Worm (Caenorhabditis elegans) whole organism, L4 larva: ENCODE data around the gene T25C12.3.
A peak's percentile ranks its signal among the peaks of the same experiment; 100 is the strongest.

Experiments
- F10B5.3 ChIP-seq: sonication (generic microtip); optimal IDR thresholded peaks from 2 replicates; lab custom pipeline; 2016; ENCODE audit warnings: mild to moderate bottlenecking, missing genetic modification characterization, missing compliant biosample characterization
- F37D6.2 ChIP-seq: sonication (generic microtip); optimal IDR thresholded peaks from 2 replicates; lab custom pipeline; 2016; ENCODE audit warnings: mild to moderate bottlenecking, missing genetic modification characterization, missing compliant biosample characterization
- F44E2.7 ChIP-seq: fragments of 200-800 bp; sonication (Bioruptor generic); IDR thresholded peaks from 2 replicates; pipeline ENCODE4 v2.1.2; 2022; ENCODE audit warnings: missing genetic modification characterization, missing compliant biosample characterization
- R02D3.7 ChIP-seq: fragments of 150-350 bp; sonication (generic microtip); optimal IDR thresholded peaks from 3 replicates; lab custom pipeline; 2014; ENCODE audit warnings: missing biosample characterization, missing genetic modification characterization
- T26A8.4 ChIP-seq: fragments of 200-800 bp; sonication (Bioruptor generic); IDR thresholded peaks from 2 replicates; pipeline ENCODE4 v1.3.6; 2022; ENCODE audit warnings: missing genetic modification characterization, missing compliant biosample characterization
- Y105C5A.15 ChIP-seq: fragments of 200-800 bp; sonication (Bioruptor generic); IDR thresholded peaks from 2 replicates; pipeline ENCODE4 v1.3.6; 2022; ENCODE audit warnings: missing genetic modification characterization, missing compliant biosample characterization
- ZK337.2 ChIP-seq: fragments of 200-800 bp; sonication (Bioruptor generic); IDR thresholded peaks from 2 replicates; pipeline ENCODE4 v1.3.6; 2022; ENCODE audit warnings: missing genetic modification reagents, missing genetic modification characterization, missing compliant biosample characterization
- aha-1 ChIP-seq: fragments of 150-350 bp; peaks from one replicate; lab custom pipeline; 2014; ENCODE audit warnings: missing biosample characterization, missing genetic modification characterization
- aly-2 ChIP-seq: sonication (generic microtip); optimal IDR thresholded peaks from 2 replicates; lab custom pipeline; 2018; ENCODE audit warnings: missing biosample characterization, missing genetic modification characterization
- ceh-20 ChIP-seq: fragments of 200-800 bp; sonication (Bioruptor generic); IDR thresholded peaks from 2 replicates; pipeline ENCODE4 v1.3.6; 2022; ENCODE audit warnings: missing genetic modification reagents, missing genetic modification characterization, missing compliant biosample characterization
- ceh-28 ChIP-seq: fragments of 150-350 bp; optimal IDR thresholded peaks from 2 replicates; lab custom pipeline; 2014; ENCODE audit warnings: missing biosample characterization, missing genetic modification reagents, missing genetic modification characterization
- ceh-44 ChIP-seq: fragments of 200-800 bp; sonication (Bioruptor generic); IDR thresholded peaks from 2 replicates; pipeline ENCODE4 v1.3.6; 2022; ENCODE audit warnings: missing genetic modification reagents, missing genetic modification characterization, missing compliant biosample characterization
- ceh-82 ChIP-seq: sonication (generic microtip); optimal IDR thresholded peaks from 2 replicates; lab custom pipeline; 2017; ENCODE audit warnings: missing biosample characterization, missing genetic modification characterization
- dmd-6 ChIP-seq: fragments of 200-800 bp; sonication (Bioruptor generic); IDR thresholded peaks from 2 replicates; pipeline ENCODE4 v1.3.6; 2022; ENCODE audit warnings: missing genetic modification reagents, missing genetic modification characterization, missing compliant biosample characterization
- dmd-8 ChIP-seq: fragments of 200-800 bp; sonication (Bioruptor generic); IDR thresholded peaks from 2 replicates; pipeline ENCODE4 v1.3.6; 2022; ENCODE audit warnings: missing genetic modification characterization, missing compliant biosample characterization
- duxl-1 ChIP-seq: sonication (generic microtip); optimal IDR thresholded peaks from 2 replicates; lab custom pipeline; 2016; ENCODE audit warnings: mild to moderate bottlenecking, missing genetic modification characterization, moderate library complexity, missing compliant biosample characterization; ENCODE audit not compliant: poor library complexity
- dve-1 ChIP-seq: sonication (generic microtip); optimal IDR thresholded peaks from 2 replicates; lab custom pipeline; 2017; ENCODE audit warnings: antibody characterized with exemption, mild to moderate bottlenecking, missing genetic modification characterization, missing compliant biosample characterization; ENCODE audit not compliant: insufficient read depth
- hif-1 ChIP-seq, 2 experiments: sonication (generic microtip); optimal IDR thresholded peaks; 2 replicates each; lab custom pipeline; 2016 to 2017; ENCODE audit warnings: missing compliant biosample characterization in 2 of 2, missing genetic modification characterization in 2 of 2, missing genetic modification reagents in 2 of 2, missing genotype in 2 of 2, mild to moderate bottlenecking in 1 of 2
- hlh-11 ChIP-seq: fragments of 200-800 bp; sonication (Bioruptor generic); optimal IDR thresholded peaks from 2 replicates; lab custom pipeline; 2018; ENCODE audit warnings: mild to moderate bottlenecking, missing genetic modification characterization, missing compliant biosample characterization
- jun-1 ChIP-seq: fragments of 150-350 bp; optimal IDR thresholded peaks from 2 replicates; lab custom pipeline; 2014; ENCODE audit warnings: missing biosample characterization, missing genetic modification reagents, missing genetic modification characterization
- lin-1 ChIP-seq: fragments of 200-800 bp; sonication (Bioruptor generic); IDR thresholded peaks from 2 replicates; pipeline ENCODE4 v1.3.6; 2022; ENCODE audit warnings: missing genetic modification reagents, missing genetic modification characterization, missing compliant biosample characterization
- lsy-2 ChIP-seq, 2 experiments: fragments of 150-350 bp in 1 of 2; sonication (generic microtip) in 1 of 2; optimal IDR thresholded peaks; 2 replicates each; lab custom pipeline; 2014 to 2017; ENCODE audit warnings: missing biosample characterization in 2 of 2, missing genetic modification characterization in 2 of 2
- madf-5 ChIP-seq, 2 experiments: fragments of 200-800 bp; sonication (Bioruptor generic); IDR thresholded peaks; 2 replicates each; pipeline ENCODE4 v1.3.6; 2022; ENCODE audit warnings: missing compliant biosample characterization in 2 of 2, missing genetic modification characterization in 2 of 2
- mdl-1 ChIP-seq, 2 experiments: fragments of 150-350 bp in 1 of 2; sonication (generic microtip) in 1 of 2; optimal IDR thresholded peaks; 2 replicates each; lab custom pipeline; 2014 to 2017; ENCODE audit warnings: missing biosample characterization in 2 of 2, missing genetic modification characterization in 2 of 2
- mxl-2 ChIP-seq: fragments of 200-800 bp; sonication (Bioruptor generic); conservative IDR thresholded peaks from 2 replicates; pipeline ENCODE4 v1.3.6; 2022; ENCODE audit warnings: missing genetic modification reagents, missing genetic modification characterization, missing compliant biosample characterization
- mxl-3 ChIP-seq: fragments of 200-800 bp; sonication (Bioruptor generic); optimal IDR thresholded peaks from 2 replicates; lab custom pipeline; 2018; ENCODE audit warnings: mild to moderate bottlenecking, missing genetic modification characterization, missing compliant biosample characterization
- nhr-28 ChIP-seq: fragments of 150-350 bp; optimal IDR thresholded peaks from 2 replicates; lab custom pipeline; 2014; ENCODE audit warnings: missing biosample characterization, missing genetic modification characterization
- nhr-42 ChIP-seq: fragments of 200-800 bp; sonication (Bioruptor generic); IDR thresholded peaks from 2 replicates; pipeline ENCODE4 v1.3.6; 2022; ENCODE audit warnings: missing genetic modification characterization, missing compliant biosample characterization
- nhr-48 ChIP-seq: sonication (generic microtip); optimal IDR thresholded peaks from 2 replicates; lab custom pipeline; 2016; ENCODE audit warnings: mild to moderate bottlenecking, missing genetic modification characterization, missing compliant biosample characterization
- nhr-6 ChIP-seq: fragments of 150-350 bp; optimal IDR thresholded peaks from 2 replicates; lab custom pipeline; 2014; ENCODE audit warnings: missing biosample characterization, missing genetic modification characterization
- nhr-77 ChIP-seq: fragments of 150-350 bp; optimal IDR thresholded peaks from 2 replicates; lab custom pipeline; 2014; ENCODE audit warnings: missing biosample characterization, missing genetic modification characterization
- pha-4 ChIP-seq, 2 experiments: fragments of 150-350 bp in 1 of 2; fragments of 200-800 bp in 1 of 2; sonication (Bioruptor generic) in 1 of 2; IDR thresholded peaks in 1 of 2; optimal IDR thresholded peaks in 1 of 2; 2 replicates each; pipeline versions ENCODE4 v1.3.6 to Lab custom; 2014 to 2022; ENCODE audit warnings: missing genetic modification characterization in 2 of 2, missing genetic modification reagents in 2 of 2, missing biosample characterization in 1 of 2, missing compliant biosample characterization in 1 of 2
- php-3 ChIP-seq: fragments of 200-800 bp; sonication (Bioruptor generic); IDR thresholded peaks from 2 replicates; pipeline ENCODE4 v1.3.6; 2022; ENCODE audit warnings: missing genetic modification reagents, missing genetic modification characterization, missing compliant biosample characterization
- rbr-2 ChIP-seq: sonication (generic microtip); optimal IDR thresholded peaks from 2 replicates; lab custom pipeline; 2016; ENCODE audit warnings: missing genotype, missing genetic modification characterization, missing compliant biosample characterization
- saeg-2 ChIP-seq: fragments of 200-800 bp; sonication (Bioruptor generic); IDR thresholded peaks from 2 replicates; pipeline ENCODE4 v1.3.6; 2022; ENCODE audit warnings: missing genetic modification reagents, missing genetic modification characterization, missing compliant biosample characterization
- skn-1 ChIP-seq: fragments of 150-350 bp; optimal IDR thresholded peaks from 2 replicates; lab custom pipeline; 2014; ENCODE audit warnings: missing biosample characterization, missing genetic modification characterization
- spr-1 ChIP-seq: sonication (generic microtip); optimal IDR thresholded peaks from 2 replicates; lab custom pipeline; 2016; ENCODE audit warnings: mild to moderate bottlenecking, missing genetic modification characterization, missing compliant biosample characterization
- tra-1 ChIP-seq: fragments of 200-800 bp; sonication (Bioruptor generic); IDR thresholded peaks from 2 replicates; pipeline ENCODE4 v1.3.6; 2022; ENCODE audit warnings: missing genetic modification reagents, missing genetic modification characterization, missing compliant biosample characterization
- unc-62 ChIP-seq, 3 experiments: fragments of 150-350 bp in 1 of 3; sonication (generic microtip); optimal IDR thresholded peaks in 2 of 3; peaks in 1 of 3; 1 replicate in 1 of 3; 2 replicates in 2 of 3; lab custom pipeline; 2014 to 2017; ENCODE audit warnings: missing biosample characterization in 3 of 3, missing genetic modification characterization in 3 of 3, missing genetic modification reagents in 3 of 3, missing genotype in 1 of 3
- zfp-3 ChIP-seq: fragments of 200-800 bp; sonication (Bioruptor generic); conservative IDR thresholded peaks from 2 replicates; pipeline ENCODE4 v1.3.6; 2022; ENCODE audit warnings: missing genetic modification reagents, missing genetic modification characterization, missing compliant biosample characterization
- zip-2 ChIP-seq: fragments of 150-350 bp; optimal IDR thresholded peaks from 2 replicates; lab custom pipeline; 2014; ENCODE audit warnings: missing biosample characterization, missing genetic modification characterization
- ztf-7 ChIP-seq: fragments of 150-350 bp; optimal IDR thresholded peaks from 2 replicates; lab custom pipeline; 2014; ENCODE audit warnings: missing biosample characterization, missing genetic modification characterization

The T25C12.3 gene

DNA sequence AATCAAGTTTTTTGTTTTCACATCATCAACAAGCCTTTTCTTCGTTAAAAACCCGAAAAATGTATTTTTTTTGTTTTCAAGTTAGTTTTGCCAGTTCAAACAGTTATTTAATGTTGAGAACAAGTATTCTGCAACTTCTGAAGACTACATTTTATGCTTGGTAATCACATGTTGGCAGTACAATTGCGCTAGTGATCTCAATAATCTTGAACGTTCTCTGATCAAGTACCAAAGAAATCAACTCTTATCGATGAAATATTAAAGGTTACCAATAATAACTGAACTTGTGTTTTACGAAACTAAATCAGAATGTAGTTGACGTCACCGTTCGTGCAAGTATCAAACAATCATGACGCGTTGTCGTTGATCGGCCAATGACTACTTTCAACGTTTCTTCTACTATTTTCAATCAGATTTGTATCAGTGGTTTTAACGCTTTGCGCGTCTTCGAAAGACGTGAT lies 33.8 kb upstream of the T25C12.3 start, which contains the start of gene C35C5.8:
TSS of gene C35C5.8 (plus strand) at position 51 of the 461 bp plus-strand sequence.
- no peak for TF ChIP-seq ceh-20 (GFP tag; lab: Robert Waterston, UW)
- TF ChIP-seq aha-1 (tag; lab: Kevin White, UChicago), result no peak
- no peak for TF ChIP-seq duxl-1
- TF ChIP-seq nhr-28 (tag; lab: Kevin White, UChicago), result peak; percentile 77
- TF ChIP-seq saeg-2 (GFP tag; lab: Robert Waterston, UW), result no peak
- peak; percentile 18 for TF ChIP-seq hlh-11 (tag; lab: Kevin White, UChicago)
- TF ChIP-seq mdl-1 (tag; optimal IDR thresholded peaks at IDR 0.05; lab: Kevin White, UChicago), result peak in 1 of 2 experiments; percentile 17
- peak; percentile 4 for TF ChIP-seq mxl-3 (GFP tag; lab: Kevin White, UChicago)
- TF ChIP-seq unc-62 (GFP tag; optimal IDR thresholded peaks at IDR 0.05 in 1 of 2; lab: Kevin White, UChicago), result peak in 1 of 2 experiments; percentile 71
- no peak for TF ChIP-seq unc-62 (tag; optimal IDR thresholded peaks at IDR 0.05; lab: Kevin White, UChicago)
- peak; percentile 36 for TF ChIP-seq dmd-6

DNA sequence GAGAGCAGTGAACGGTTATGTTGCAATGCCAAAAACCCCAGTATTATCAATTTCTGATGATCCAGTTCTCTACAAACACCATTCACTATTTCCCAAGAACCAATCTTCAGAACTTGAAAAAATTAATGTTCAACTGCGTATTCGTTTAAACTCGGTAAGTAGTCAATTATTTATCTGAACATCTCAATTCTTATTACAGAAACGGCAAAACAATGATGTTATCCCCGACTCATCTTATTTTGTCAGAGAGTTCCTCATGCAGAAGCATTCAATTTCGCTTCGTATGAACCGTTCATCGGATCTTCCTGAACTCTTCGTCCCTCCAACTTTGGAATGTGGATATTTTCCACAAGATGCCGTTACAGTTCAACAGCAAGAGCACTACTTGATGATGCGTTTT lies 23.9 kb upstream of the T25C12.3 start:
- TF ChIP-seq pha-4 (GFP tag; IDR thresholded peaks at IDR 0.05; lab: Robert Waterston, UW) (no peak), pha-4 (tag; optimal IDR thresholded peaks at IDR 0.05; lab: Kevin White, UChicago) (no peak), Y105C5A.15 (GFP tag; lab: Robert Waterston, UW) (no peak), unc-62 (GFP tag; optimal IDR thresholded peaks at IDR 0.05 in 1 of 2; lab: Kevin White, UChicago) (peak in 1 of 2 experiments; percentile 91), unc-62 (tag; optimal IDR thresholded peaks at IDR 0.05; lab: Kevin White, UChicago) (no peak), nhr-28 (tag; lab: Kevin White, UChicago) (no peak), ZK337.2 (no peak), F10B5.3 (tag; lab: Kevin White, UChicago) (no peak), aly-2 (tag; lab: Kevin White, UChicago) (no peak), ceh-44 (no peak), R02D3.7 (tag; lab: Kevin White, UChicago) (no peak)

DNA sequence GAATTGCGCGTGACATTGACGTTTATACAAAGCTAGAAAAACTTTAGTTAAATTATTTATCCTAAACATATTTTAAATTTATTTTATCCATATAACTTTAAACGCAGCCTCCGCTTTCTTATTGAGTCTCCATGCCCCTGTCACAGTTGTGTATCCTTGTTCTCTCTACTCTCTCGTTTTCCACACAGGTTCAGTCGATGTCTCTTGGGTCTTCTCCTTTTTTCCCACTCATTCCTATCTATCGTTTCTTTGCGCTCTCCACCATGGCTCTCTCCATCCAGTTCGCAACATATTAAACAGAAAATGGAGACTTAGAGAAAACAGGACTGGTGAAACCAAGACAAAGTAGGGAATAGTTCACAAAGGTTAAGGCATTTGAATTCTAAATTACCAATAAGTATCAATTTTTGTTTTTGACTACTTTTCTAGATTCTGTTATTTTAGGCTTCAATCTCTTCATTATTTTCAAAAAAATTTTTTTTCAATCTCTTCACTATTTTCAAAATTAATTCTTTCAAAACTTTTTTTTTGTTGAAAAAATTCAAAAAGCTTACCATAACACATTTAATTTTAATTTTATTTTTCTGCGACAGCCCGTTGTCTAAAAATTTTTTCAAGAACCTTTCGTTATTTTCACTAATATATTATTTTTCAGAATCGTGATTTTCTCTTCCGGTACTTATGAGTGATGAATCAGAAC lies 22.4 kb upstream of the T25C12.3 start, which contains the start of gene sdc-2:
TSS of gene sdc-2 (plus strand) at position 650 of the 700 bp plus-strand sequence.
- peak in 1 of 2 experiments; percentile 49 for TF ChIP-seq mdl-1 (tag; optimal IDR thresholded peaks at IDR 0.05; lab: Kevin White, UChicago)
- peak in 1 of 2 experiments; percentile 98 for TF ChIP-seq unc-62 (GFP tag; optimal IDR thresholded peaks at IDR 0.05 in 1 of 2; lab: Kevin White, UChicago)
- TF ChIP-seq unc-62 (tag; optimal IDR thresholded peaks at IDR 0.05; lab: Kevin White, UChicago), result no peak
- TF ChIP-seq mxl-2, result no peak
- peak; percentile 77 for TF ChIP-seq F37D6.2 (tag; lab: Kevin White, UChicago)
- TF ChIP-seq zfp-3, result no peak
- peak; percentile 87 for TF ChIP-seq duxl-1
- TF ChIP-seq madf-5 (GFP tag; IDR thresholded peaks at IDR 0.05; lab: Robert Waterston, UW), result no peak
- TF ChIP-seq Y105C5A.15 (GFP tag; lab: Robert Waterston, UW), result no peak
- peak; percentile 70 for TF ChIP-seq spr-1 (tag; lab: Kevin White, UChicago)
- peak; percentile 17 for TF ChIP-seq ceh-28
- TF ChIP-seq dmd-6, result peak; percentile 68
- TF ChIP-seq hlh-11 (tag; lab: Kevin White, UChicago), result peak; percentile 87
- TF ChIP-seq ceh-82, result no peak
- no peak for TF ChIP-seq skn-1 (tag; lab: Kevin White, UChicago)
- no peak for TF ChIP-seq nhr-48 (tag; lab: Kevin White, UChicago)
- peak; percentile 80 for TF ChIP-seq nhr-6 (tag; lab: Kevin White, UChicago)
- peak; percentile 85 for TF ChIP-seq nhr-42
- no peak for TF ChIP-seq F44E2.7
- TF ChIP-seq nhr-77 (tag; lab: Kevin White, UChicago), result peak; percentile 96
- no peak for TF ChIP-seq lin-1
- peak; percentile 63 for TF ChIP-seq zip-2 (tag; lab: Kevin White, UChicago)
- peak in 1 of 2 experiments; percentile 55 for TF ChIP-seq lsy-2 (tag; optimal IDR thresholded peaks at IDR 0.05; lab: Kevin White, UChicago)
- peak in 1 of 2 experiments; percentile 36 for TF ChIP-seq hif-1 (tag; optimal IDR thresholded peaks at IDR 0.05; lab: Kevin White, UChicago)
- peak; percentile 78 for TF ChIP-seq T26A8.4 (GFP tag; lab: Robert Waterston, UW)
- peak; percentile 81 for TF ChIP-seq rbr-2
- TF ChIP-seq dmd-8 (GFP tag; lab: Robert Waterston, UW), result no peak
- peak; percentile 66 for TF ChIP-seq ceh-20 (GFP tag; lab: Robert Waterston, UW)
- TF ChIP-seq jun-1, result peak; percentile 50
- peak; percentile 94 for TF ChIP-seq dve-1 (tag; lab: Kevin White, UChicago)
- peak; percentile 50; the same call in 1 of the 2 replicates for TF ChIP-seq php-3 (GFP tag; lab: Robert Waterston, UW)
- no peak for TF ChIP-seq tra-1 (GFP tag; lab: Robert Waterston, UW)
- TF ChIP-seq saeg-2 (GFP tag; lab: Robert Waterston, UW), result 0 out of 2 replicates have a peak, but pooled peaks have one; percentile 66
- TF ChIP-seq ztf-7 (tag; lab: Kevin White, UChicago), result no peak
- peak; percentile 57 for TF ChIP-seq mxl-3 (GFP tag; lab: Kevin White, UChicago)
